Worm (Caenorhabditis elegans): ENCODE results near the gene asb-2.

- TF ChIP-seq T22C8.4 (GFP tag; IDR thresholded peaks at IDR 0.05): no peak
- no peak for TF ChIP-seq tab-1 (GFP tag; IDR thresholded peaks at IDR 0.05)
- TF ChIP-seq ref-1 (GFP tag; conservative IDR thresholded peaks at IDR 0.05): no peak
- no peak for TF ChIP-seq flt-1 (GFP tag; IDR thresholded peaks at IDR 0.05)
- TF ChIP-seq ztf-23 (GFP tag; IDR thresholded peaks at IDR 0.05): no peak
- TF ChIP-seq med-1 (GFP tag; optimal IDR thresholded peaks at IDR 0.05; ENCODE audit: insufficient read depth): no peak
- no peak for TF ChIP-seq klf-2 (GFP tag; conservative IDR thresholded peaks at IDR 0.05)
These were observed 15.7 kb upstream of the asb-2 start, which contains the start of gene F02E8.4 for ce11 chrX:4453820-4454219.

All from whole organism, midembryonic.